Worm (Caenorhabditis elegans) whole organism, late embryonic: ENCODE data around the gene dsl-5.

Experiments used
- C38D4.7 ChIP-seq: fragments of 200-800 bp; sonication (Bioruptor generic); optimal IDR thresholded peaks from 2 replicates; lab custom pipeline; 2018; ENCODE audit warnings: mild to moderate bottlenecking, missing genetic modification characterization, moderate library complexity, missing compliant biosample characterization
- F13H6.1 ChIP-seq: sonication (generic microtip); optimal IDR thresholded peaks from 2 replicates; lab custom pipeline; 2016; ENCODE audit warnings: missing genetic modification characterization, missing compliant biosample characterization
- K02D7.2 ChIP-seq: sonication (generic microtip); optimal IDR thresholded peaks from 2 replicates; lab custom pipeline; 2017; ENCODE audit warnings: mild to moderate bottlenecking, missing genetic modification characterization, missing compliant biosample characterization
- K09A11.1 ChIP-seq: sonication (generic microtip); optimal IDR thresholded peaks from 2 replicates; lab custom pipeline; 2017; ENCODE audit warnings: antibody characterized with exemption, mild to moderate bottlenecking, missing genetic modification characterization, missing compliant biosample characterization; ENCODE audit not compliant: insufficient read depth
- Y22D7AL.16 ChIP-seq: sonication (generic microtip); optimal IDR thresholded peaks from 2 replicates; lab custom pipeline; 2016; ENCODE audit warnings: missing genetic modification characterization, missing compliant biosample characterization
- ahr-1 ChIP-seq: sonication (generic microtip); optimal IDR thresholded peaks from 2 replicates; lab custom pipeline; 2016; ENCODE audit warnings: missing genetic modification characterization, missing compliant biosample characterization
- ceh-14 ChIP-seq: sonication (generic microtip); optimal IDR thresholded peaks from 2 replicates; lab custom pipeline; 2016; ENCODE audit warnings: missing genotype, missing genetic modification characterization, missing compliant biosample characterization
- ceh-18 ChIP-seq: sonication (generic microtip); optimal IDR thresholded peaks from 2 replicates; lab custom pipeline; 2016; ENCODE audit warnings: missing genetic modification characterization, missing compliant biosample characterization
- ceh-19 ChIP-seq: fragments of 200-800 bp; sonication (Bioruptor generic); optimal IDR thresholded peaks from 2 replicates; lab custom pipeline; 2018; ENCODE audit warnings: mild to moderate bottlenecking, missing genetic modification characterization, missing compliant biosample characterization
- ceh-2 ChIP-seq: sonication (generic microtip); optimal IDR thresholded peaks from 2 replicates; lab custom pipeline; 2016; ENCODE audit warnings: missing genotype, missing genetic modification characterization, missing compliant biosample characterization
- ceh-30 ChIP-seq: fragments of 150-350 bp; optimal IDR thresholded peaks from 2 replicates; lab custom pipeline; 2014; ENCODE audit warnings: missing biosample characterization, missing genetic modification characterization
- ceh-31 ChIP-seq: sonication (generic microtip); optimal IDR thresholded peaks from 2 replicates; lab custom pipeline; 2016; ENCODE audit warnings: missing genetic modification characterization, missing compliant biosample characterization
- ceh-34 ChIP-seq: sonication (generic microtip); optimal IDR thresholded peaks from 2 replicates; lab custom pipeline; 2016; ENCODE audit warnings: mild to moderate bottlenecking, missing genetic modification characterization, missing compliant biosample characterization
- ceh-45 ChIP-seq: fragments of 200-800 bp; sonication (Bioruptor generic); IDR thresholded peaks from 2 replicates; pipeline ENCODE4 v1.3.6; 2022; ENCODE audit warnings: missing genetic modification reagents, missing genetic modification characterization, missing compliant biosample characterization
- ceh-6 ChIP-seq: fragments of 200-800 bp; sonication (Bioruptor generic); optimal IDR thresholded peaks from 2 replicates; lab custom pipeline; 2018; ENCODE audit warnings: mild to moderate bottlenecking, missing genetic modification characterization, missing compliant biosample characterization
- elt-2 ChIP-seq: sonication (generic microtip); optimal IDR thresholded peaks from 2 replicates; lab custom pipeline; 2016; ENCODE audit warnings: missing genetic modification reagents, missing genetic modification characterization, missing compliant biosample characterization
- elt-4 ChIP-seq: sonication (generic microtip); optimal IDR thresholded peaks from 2 replicates; lab custom pipeline; 2016; ENCODE audit warnings: missing genetic modification characterization, missing compliant biosample characterization
- ets-4 ChIP-seq: sonication (generic microtip); optimal IDR thresholded peaks from 2 replicates; lab custom pipeline; 2016; ENCODE audit warnings: missing genetic modification characterization, missing compliant biosample characterization
- fkh-10 ChIP-seq: fragments of 150-350 bp; optimal IDR thresholded peaks from 2 replicates; lab custom pipeline; 2014; ENCODE audit warnings: missing biosample characterization, missing genetic modification reagents, missing genetic modification characterization
- fkh-6 ChIP-seq: sonication (generic microtip); optimal IDR thresholded peaks from 2 replicates; lab custom pipeline; 2016; ENCODE audit warnings: missing genetic modification characterization, missing compliant biosample characterization
- gmeb-2 ChIP-seq: sonication (generic microtip); optimal IDR thresholded peaks from 2 replicates; lab custom pipeline; 2016; ENCODE audit warnings: missing genetic modification characterization, inconsistent platforms, missing compliant biosample characterization
- hlh-13 ChIP-seq: fragments of 200-800 bp; sonication (Bioruptor generic); optimal IDR thresholded peaks from 2 replicates; lab custom pipeline; 2018; ENCODE audit warnings: mild to moderate bottlenecking, missing genetic modification characterization, missing compliant biosample characterization
- hlh-30 ChIP-seq: sonication (generic microtip); optimal IDR thresholded peaks from 2 replicates; lab custom pipeline; 2017; ENCODE audit warnings: antibody characterized with exemption, missing genetic modification characterization, missing compliant biosample characterization; ENCODE audit not compliant: insufficient read depth
- hlh-6 ChIP-seq: sonication (generic microtip); optimal IDR thresholded peaks from 2 replicates; lab custom pipeline; 2016; ENCODE audit warnings: missing genotype, missing genetic modification characterization, missing compliant biosample characterization
- hlh-8 ChIP-seq: sonication (generic microtip); optimal IDR thresholded peaks from 2 replicates; lab custom pipeline; 2016; ENCODE audit warnings: missing genotype, missing genetic modification characterization, missing compliant biosample characterization
- lim-6 ChIP-seq: sonication (generic microtip); optimal IDR thresholded peaks from 2 replicates; lab custom pipeline; 2016; ENCODE audit warnings: missing genetic modification characterization, missing compliant biosample characterization
- madf-2 ChIP-seq: sonication (generic microtip); optimal IDR thresholded peaks from 2 replicates; lab custom pipeline; 2017; ENCODE audit warnings: missing genetic modification characterization, missing compliant biosample characterization
- mec-3 ChIP-seq: sonication (generic microtip); optimal IDR thresholded peaks from 2 replicates; lab custom pipeline; 2016; ENCODE audit warnings: borderline replicate concordance, missing genetic modification characterization, missing compliant biosample characterization
- nfya-1 ChIP-seq: sonication (generic microtip); optimal IDR thresholded peaks from 2 replicates; lab custom pipeline; 2017; ENCODE audit warnings: missing genetic modification characterization, mild to moderate bottlenecking, missing compliant biosample characterization, antibody characterized with exemption, moderate library complexity
- nhr-11 ChIP-seq: fragments of 150-350 bp; optimal IDR thresholded peaks from 2 replicates; lab custom pipeline; 2014; ENCODE audit warnings: missing biosample characterization, missing genetic modification characterization
- pag-3 ChIP-seq: sonication (generic microtip); optimal IDR thresholded peaks from 2 replicates; lab custom pipeline; 2016; ENCODE audit warnings: missing compliant biosample characterization, missing genetic modification characterization, borderline replicate concordance
- pat-9 ChIP-seq: fragments of 200-800 bp; sonication (Bioruptor generic); optimal IDR thresholded peaks from 2 replicates; lab custom pipeline; 2018; ENCODE audit warnings: mild to moderate bottlenecking, missing genetic modification characterization, moderate library complexity, missing compliant biosample characterization
- pha-2 ChIP-seq: sonication (generic microtip); optimal IDR thresholded peaks from 2 replicates; lab custom pipeline; 2017; ENCODE audit warnings: mild to moderate bottlenecking, missing genetic modification characterization, missing compliant biosample characterization
- pha-4 ChIP-seq: fragments of 150-350 bp; optimal IDR thresholded peaks from 2 replicates; lab custom pipeline; 2018; ENCODE audit warnings: missing biosample characterization, missing genetic modification reagents, missing genetic modification characterization
- pqm-1 ChIP-seq: sonication (generic microtip); optimal IDR thresholded peaks from 2 replicates; lab custom pipeline; 2016; ENCODE audit warnings: missing genetic modification characterization, missing compliant biosample characterization
- ref-2 ChIP-seq: sonication (generic microtip); optimal IDR thresholded peaks from 2 replicates; lab custom pipeline; 2016; ENCODE audit warnings: missing genetic modification characterization, missing compliant biosample characterization
- sox-2 ChIP-seq: fragments of 200-800 bp; sonication (Bioruptor generic); IDR thresholded peaks from 2 replicates; pipeline ENCODE4 v1.3.6; 2022; ENCODE audit warnings: missing genetic modification reagents, missing genetic modification characterization, missing compliant biosample characterization
- sox-4 ChIP-seq: sonication (generic microtip); optimal IDR thresholded peaks from 2 replicates; lab custom pipeline; 2017; ENCODE audit warnings: mild to moderate bottlenecking, missing genetic modification characterization, inconsistent platforms, missing compliant biosample characterization
- tbx-2 ChIP-seq: sonication (generic microtip); optimal IDR thresholded peaks from 2 replicates; lab custom pipeline; 2016; ENCODE audit warnings: missing genetic modification characterization, missing compliant biosample characterization
- tbx-7 ChIP-seq: sonication (generic microtip); optimal IDR thresholded peaks from 2 replicates; lab custom pipeline; 2016; ENCODE audit warnings: missing genotype, missing genetic modification characterization, missing compliant biosample characterization
- ttx-3 ChIP-seq: sonication (generic microtip); optimal IDR thresholded peaks from 2 replicates; lab custom pipeline; 2016; ENCODE audit warnings: missing genetic modification reagents, missing genetic modification characterization, missing compliant biosample characterization
- unc-3 ChIP-seq, 2 experiments: fragments of 200-800 bp in 1 of 2; sonication (Bioruptor generic) in 1 of 2; sonication (generic microtip) in 1 of 2; conservative IDR thresholded peaks in 1 of 2; optimal IDR thresholded peaks in 1 of 2; 2 replicates each; pipeline versions ENCODE4 v1.3.6 to Lab custom; 2016 to 2022; ENCODE audit warnings: missing compliant biosample characterization in 2 of 2, missing genetic modification characterization in 2 of 2, missing genetic modification reagents in 1 of 2
- unc-42 ChIP-seq: sonication (generic microtip); optimal IDR thresholded peaks from 2 replicates; lab custom pipeline; 2016; ENCODE audit warnings: missing genotype, missing genetic modification characterization, missing compliant biosample characterization
- unc-86 ChIP-seq: sonication (generic microtip); optimal IDR thresholded peaks from 2 replicates; lab custom pipeline; 2016; ENCODE audit warnings: missing genetic modification characterization, missing compliant biosample characterization
- zip-5 ChIP-seq: sonication (generic microtip); optimal IDR thresholded peaks from 2 replicates; lab custom pipeline; 2016; ENCODE audit warnings: missing genetic modification characterization, missing compliant biosample characterization

Gene dsl-5

DNA sequence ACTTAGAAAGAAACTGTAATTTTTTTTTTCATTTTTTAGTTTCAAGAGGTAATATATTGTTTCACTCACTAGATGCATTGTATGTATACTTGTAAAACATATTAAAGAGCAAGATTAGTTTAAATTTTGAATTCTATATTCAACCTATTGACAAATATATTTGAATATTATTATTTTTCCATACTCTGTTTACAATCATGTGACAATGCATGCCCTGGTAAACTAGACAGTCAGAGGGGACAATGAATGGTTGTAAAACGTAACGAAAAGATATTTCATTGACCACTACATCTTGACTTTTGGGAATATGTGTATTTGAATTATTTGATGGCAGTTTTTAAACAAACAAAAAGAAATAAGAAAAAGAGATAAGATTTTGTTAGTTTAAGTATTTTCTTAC, 1.5 kb upstream of the dsl-5 start:
- TF ChIP-seq Y22D7AL.16 (tag; lab: Kevin White, UChicago) (no peak), elt-2 (no peak), unc-3 (GFP tag; conservative IDR thresholded peaks at IDR 0.05; lab: Robert Waterston, UW) (no peak), unc-3 (tag; optimal IDR thresholded peaks at IDR 0.05; lab: Kevin White, UChicago) (no peak), K02D7.2 (tag; lab: Kevin White, UChicago) (no peak), elt-4 (no peak), pag-3 (tag; lab: Kevin White, UChicago) (no peak), fkh-6 (tag; lab: Kevin White, UChicago) (no peak), fkh-10 (no peak), madf-2 (no peak), ets-4 (tag; lab: Kevin White, UChicago) (no peak), ceh-34 (tag; lab: Kevin White, UChicago) (no peak), ceh-18 (no peak)
- TF ChIP-seq, all 69 proteins: peak for 0

DNA sequence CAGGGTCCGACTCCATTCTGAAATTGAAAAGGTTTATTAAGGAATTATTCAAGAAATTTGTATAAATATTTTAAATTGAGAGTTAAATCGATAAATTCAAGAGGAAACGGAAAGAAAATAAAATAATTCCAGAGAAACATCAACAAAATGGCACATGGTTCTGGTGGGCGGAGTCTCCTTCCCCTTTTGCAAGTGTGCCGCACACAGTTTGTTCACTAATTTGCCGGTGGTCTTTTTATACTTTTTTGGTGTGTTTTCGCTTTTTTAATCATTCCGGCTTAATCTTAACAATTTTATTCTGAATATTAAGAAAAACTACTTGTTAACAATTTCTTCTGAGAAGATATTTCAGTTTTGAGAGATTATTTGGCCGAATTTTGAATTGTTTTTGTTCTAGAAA, 15.9 kb downstream of the dsl-5 start, which contains the start of the genes ragc-1 and Y24F12A.1:
ragc-1 (minus strand) TSS at position 25 of the 400 bp plus-strand sequence.
Y24F12A.1 (plus strand) TSS at position 346 of the 400 bp plus-strand sequence.
- no peak for TF ChIP-seq mec-3 (tag; lab: Kevin White, UChicago)
- no peak for TF ChIP-seq zip-5 (tag; lab: Kevin White, UChicago)
- no peak for TF ChIP-seq F13H6.1 (tag; lab: Kevin White, UChicago)
- TF ChIP-seq unc-42 (tag; lab: Kevin White, UChicago): peak; percentile 10
- peak; percentile 38 for TF ChIP-seq unc-86 (tag; lab: Kevin White, UChicago)
- peak; percentile 54 for TF ChIP-seq ceh-31 (tag; lab: Kevin White, UChicago)
- TF ChIP-seq ceh-2 (tag; lab: Kevin White, UChicago): peak; percentile 60
- no peak for TF ChIP-seq pha-4 (tag; lab: Kevin White, UChicago)
- TF ChIP-seq ceh-30 (tag; lab: Kevin White, UChicago): no peak
- peak; percentile 36 for TF ChIP-seq ceh-6 (GFP tag; lab: Kevin White, UChicago)
- no peak for TF ChIP-seq ets-4 (tag; lab: Kevin White, UChicago)
- TF ChIP-seq hlh-30: peak; percentile 47
- peak; percentile 4 for TF ChIP-seq pha-2 (tag; lab: Kevin White, UChicago)
- TF ChIP-seq tbx-2 (tag; lab: Kevin White, UChicago): peak; percentile 72
- no peak for TF ChIP-seq sox-4 (tag; lab: Kevin White, UChicago)
- TF ChIP-seq ceh-14: peak; percentile 86
- no peak for TF ChIP-seq hlh-13 (GFP tag; lab: Kevin White, UChicago)
- TF ChIP-seq sox-2: no peak
- no peak for TF ChIP-seq nhr-11
- peak; percentile 6 for TF ChIP-seq lim-6 (tag; lab: Kevin White, UChicago)
- peak; percentile 66 for TF ChIP-seq elt-2
- peak; percentile 21 for TF ChIP-seq C38D4.7 (GFP tag; lab: Kevin White, UChicago)
- peak; percentile 23 for TF ChIP-seq nfya-1 (tag; lab: Kevin White, UChicago)
- peak; percentile 79 for TF ChIP-seq K09A11.1 (tag; lab: Kevin White, UChicago)
- TF ChIP-seq ceh-18: no peak
- TF ChIP-seq ttx-3 (tag; lab: Kevin White, UChicago): peak; percentile 70
- TF ChIP-seq pat-9 (tag; lab: Kevin White, UChicago): peak; percentile 19
- peak; percentile 2 for TF ChIP-seq ceh-19 (GFP tag; lab: Kevin White, UChicago)

ce11 chrIV:11603265-11603840, 17.5 kb downstream of the dsl-5 start:
- TF ChIP-seq hlh-6 (tag; lab: Kevin White, UChicago): no peak
- no peak for TF ChIP-seq ahr-1 (tag; lab: Kevin White, UChicago)
- no peak for TF ChIP-seq ceh-14
- no peak for TF ChIP-seq sox-4 (tag; lab: Kevin White, UChicago)
- no peak for TF ChIP-seq gmeb-2 (tag; lab: Kevin White, UChicago)
- TF ChIP-seq tbx-7 (tag; lab: Kevin White, UChicago): no peak
- no peak for TF ChIP-seq K02D7.2 (tag; lab: Kevin White, UChicago)
- no peak for TF ChIP-seq hlh-8
- TF ChIP-seq nhr-11: no peak
- no peak for TF ChIP-seq pqm-1 (tag; lab: Kevin White, UChicago)
- no peak for TF ChIP-seq ceh-30 (tag; lab: Kevin White, UChicago)
- TF ChIP-seq ceh-31 (tag; lab: Kevin White, UChicago): no peak
- no peak for TF ChIP-seq ceh-34 (tag; lab: Kevin White, UChicago)
- no peak for TF ChIP-seq unc-42 (tag; lab: Kevin White, UChicago)
- TF ChIP-seq ceh-45 (GFP tag; lab: Robert Waterston, UW): no peak
- no peak for TF ChIP-seq ref-2
- TF ChIP-seq ttx-3 (tag; lab: Kevin White, UChicago): no peak
- TF ChIP-seq, all 69 proteins: peak for 0
